Worm (Caenorhabditis elegans) whole organism, L2 larva: Measurements from ENCODE around the gene nccd-1.

Experiments
- C34F6.9 ChIP-seq: fragments of 150-350 bp; optimal IDR thresholded peaks from 2 replicates; lab custom pipeline; 2014; ENCODE audit warnings: missing biosample characterization, missing genetic modification characterization
- F13H6.1 ChIP-seq: sonication (generic microtip); optimal IDR thresholded peaks from 2 replicates; lab custom pipeline; 2016; ENCODE audit warnings: missing genetic modification characterization, missing compliant biosample characterization
- R02D3.7 ChIP-seq: fragments of 150-350 bp; optimal IDR thresholded peaks from 2 replicates; lab custom pipeline; 2014; ENCODE audit warnings: missing biosample characterization, missing genetic modification characterization
- Y55F3AM.14 ChIP-seq: fragments of 200-800 bp; sonication (Bioruptor generic); optimal IDR thresholded peaks from 2 replicates; lab custom pipeline; 2018; ENCODE audit warnings: mild to moderate bottlenecking, missing genetic modification characterization, missing compliant biosample characterization
- ZK546.5 ChIP-seq: sonication (generic microtip); optimal IDR thresholded peaks from 2 replicates; lab custom pipeline; 2017; ENCODE audit warnings: missing biosample characterization, missing genetic modification characterization
- alr-1 ChIP-seq: fragments of 150-350 bp; optimal IDR thresholded peaks from 2 replicates; lab custom pipeline; 2014; ENCODE audit warnings: missing biosample characterization, missing genetic modification characterization
- aly-2 ChIP-seq: fragments of 150-350 bp; optimal IDR thresholded peaks from 2 replicates; lab custom pipeline; 2014; ENCODE audit warnings: missing biosample characterization, missing genetic modification characterization
- crh-2 ChIP-seq: sonication (generic microtip); optimal IDR thresholded peaks from 2 replicates; lab custom pipeline; 2017; ENCODE audit warnings: missing biosample characterization, missing genetic modification characterization
- dmd-4 ChIP-seq: sonication (generic microtip); optimal IDR thresholded peaks from 2 replicates; lab custom pipeline; 2017; ENCODE audit warnings: missing biosample characterization, missing genetic modification characterization
- elt-1 ChIP-seq: fragments of 150-350 bp; optimal IDR thresholded peaks from 2 replicates; lab custom pipeline; 2014; ENCODE audit warnings: missing biosample characterization, missing genetic modification characterization
- gmeb-1 ChIP-seq: fragments of 150-350 bp; optimal IDR thresholded peaks from 2 replicates; lab custom pipeline; 2014; ENCODE audit warnings: missing biosample characterization, missing genetic modification characterization
- lin-13 ChIP-seq: fragments of 150-350 bp; optimal IDR thresholded peaks from 2 replicates; lab custom pipeline; 2014; ENCODE audit warnings: missing biosample characterization, missing genetic modification reagents, missing genetic modification characterization
- lin-39 ChIP-seq: fragments of 150-350 bp; optimal IDR thresholded peaks from 2 replicates; lab custom pipeline; 2014; ENCODE audit warnings: missing biosample characterization, missing genetic modification reagents, missing genetic modification characterization
- lsy-2 ChIP-seq, 2 experiments: fragments of 150-350 bp in 1 of 2; sonication (generic microtip) in 1 of 2; optimal IDR thresholded peaks; 2 replicates each; lab custom pipeline; 2014 to 2017; ENCODE audit warnings: missing biosample characterization in 2 of 2, missing genetic modification characterization in 2 of 2
- mab-5 ChIP-seq: fragments of 150-350 bp; optimal IDR thresholded peaks from 2 replicates; lab custom pipeline; 2014; ENCODE audit warnings: missing biosample characterization, missing genetic modification characterization
- mbf-1 ChIP-seq: sonication (generic microtip); optimal IDR thresholded peaks from 2 replicates; lab custom pipeline; 2017; ENCODE audit warnings: missing biosample characterization, missing genetic modification characterization
- nhr-12 ChIP-seq: fragments of 150-350 bp; optimal IDR thresholded peaks from 2 replicates; lab custom pipeline; 2014; ENCODE audit warnings: missing biosample characterization, missing genetic modification characterization
- nhr-129 ChIP-seq: fragments of 150-350 bp; optimal IDR thresholded peaks from 2 replicates; lab custom pipeline; 2014; ENCODE audit warnings: missing biosample characterization, missing genetic modification characterization
- nhr-21 ChIP-seq: fragments of 150-350 bp; optimal IDR thresholded peaks from 2 replicates; lab custom pipeline; 2014; ENCODE audit warnings: missing biosample characterization, missing genetic modification characterization
- nhr-23 ChIP-seq: fragments of 150-350 bp; optimal IDR thresholded peaks from 2 replicates; lab custom pipeline; 2014; ENCODE audit warnings: missing biosample characterization, missing genetic modification reagents, missing genetic modification characterization
- nhr-237 ChIP-seq: fragments of 150-350 bp; optimal IDR thresholded peaks from 2 replicates; lab custom pipeline; 2014; ENCODE audit warnings: missing biosample characterization, missing genetic modification characterization
- nhr-77 ChIP-seq: fragments of 150-350 bp; optimal IDR thresholded peaks from 2 replicates; lab custom pipeline; 2014; ENCODE audit warnings: missing biosample characterization, missing genetic modification characterization
- sem-4 ChIP-seq: fragments of 150-350 bp; optimal IDR thresholded peaks from 2 replicates; lab custom pipeline; 2014; ENCODE audit warnings: missing biosample characterization, missing genetic modification reagents, missing genetic modification characterization
- sma-3 ChIP-seq: sonication (generic microtip); optimal IDR thresholded peaks from 2 replicates; lab custom pipeline; 2016; ENCODE audit warnings: missing genetic modification reagents, missing genetic modification characterization, missing compliant biosample characterization
- sma-9 ChIP-seq, 2 experiments: fragments of 150-350 bp in 1 of 2; sonication (generic microtip) in 1 of 2; optimal IDR thresholded peaks; 2 replicates each; lab custom pipeline; 2014 to 2016; ENCODE audit warnings: missing genetic modification characterization in 2 of 2, mild to moderate bottlenecking in 1 of 2, missing biosample characterization in 1 of 2, missing compliant biosample characterization in 1 of 2, missing genetic modification reagents in 1 of 2, moderate library complexity in 1 of 2
- snpc-4 ChIP-seq: fragments of 150-350 bp; optimal IDR thresholded peaks from 2 replicates; lab custom pipeline; 2014; ENCODE audit warnings: missing biosample characterization, missing genetic modification characterization
- unc-39 ChIP-seq: fragments of 150-350 bp; optimal IDR thresholded peaks from 2 replicates; lab custom pipeline; 2014; ENCODE audit warnings: missing biosample characterization, missing genetic modification characterization
- unc-55 ChIP-seq: fragments of 150-350 bp; sonication (generic microtip); optimal IDR thresholded peaks from 3 replicates; lab custom pipeline; 2014; ENCODE audit warnings: missing biosample characterization, missing genetic modification reagents, missing genetic modification characterization
- unc-62 ChIP-seq: fragments of 150-350 bp; optimal IDR thresholded peaks from 2 replicates; lab custom pipeline; 2014; ENCODE audit warnings: missing biosample characterization, missing genetic modification reagents, missing genetic modification characterization
- zag-1 ChIP-seq: fragments of 150-350 bp; optimal IDR thresholded peaks from 2 replicates; lab custom pipeline; 2014; ENCODE audit warnings: missing biosample characterization, missing genetic modification characterization
- ztf-1 ChIP-seq: fragments of 200-800 bp; sonication (Bioruptor generic); conservative IDR thresholded peaks from 2 replicates; pipeline ENCODE4 v1.3.6; 2022; ENCODE audit warnings: missing genetic modification characterization, missing compliant biosample characterization
- ztf-11 ChIP-seq: sonication (generic microtip); optimal IDR thresholded peaks from 2 replicates; lab custom pipeline; 2017; ENCODE audit warnings: missing biosample characterization, missing genetic modification characterization
- ztf-4 ChIP-seq: fragments of 150-350 bp; optimal IDR thresholded peaks from 2 replicates; lab custom pipeline; 2014; ENCODE audit warnings: missing biosample characterization, missing genetic modification characterization

nccd-1 gene

ce11 chrIV:17005734-17006133 lies 17.2 kb downstream of the nccd-1 start:
- no peak for TF ChIP-seq unc-62 (GFP tag; lab: Kevin White, UChicago)
- no peak for TF ChIP-seq snpc-4 (tag; lab: Kevin White, UChicago)
- no peak for TF ChIP-seq nhr-77 (tag; lab: Kevin White, UChicago)
- no peak for TF ChIP-seq Y55F3AM.14 (GFP tag; lab: Kevin White, UChicago)
- TF ChIP-seq nhr-129 (tag; lab: Kevin White, UChicago), result no peak
- TF ChIP-seq unc-55 (GFP tag; lab: Kevin White, UChicago), result no peak
- no peak for TF ChIP-seq unc-39 (tag; lab: Kevin White, UChicago)
- no peak for TF ChIP-seq dmd-4 (tag; lab: Kevin White, UChicago)
- no peak for TF ChIP-seq sma-3 (GFP tag; lab: Kevin White, UChicago)
- TF ChIP-seq nhr-12, result no peak
- TF ChIP-seq R02D3.7 (tag; lab: Kevin White, UChicago), result no peak
- no peak for TF ChIP-seq nhr-21
- TF ChIP-seq zag-1 (tag; lab: Kevin White, UChicago), result no peak
- TF ChIP-seq mbf-1 (tag; lab: Kevin White, UChicago), result no peak
- TF ChIP-seq sma-9 (GFP tag; optimal IDR thresholded peaks at IDR 0.05; lab: Kevin White, UChicago), result no peak
- no peak for TF ChIP-seq sma-9 (tag; optimal IDR thresholded peaks at IDR 0.05; lab: Kevin White, UChicago)
- TF ChIP-seq lin-13, result no peak
- TF ChIP-seq ztf-4 (tag; lab: Kevin White, UChicago), result no peak

- TF ChIP-seq nhr-21, result no peak
- no peak for TF ChIP-seq unc-39 (tag; lab: Kevin White, UChicago)
- TF ChIP-seq nhr-237 (tag; lab: Kevin White, UChicago), result no peak
- TF ChIP-seq zag-1 (tag; lab: Kevin White, UChicago), result no peak
- no peak for TF ChIP-seq lin-13
- TF ChIP-seq lsy-2 (tag; optimal IDR thresholded peaks at IDR 0.05; lab: Kevin White, UChicago), result no peak
- TF ChIP-seq ZK546.5 (tag; lab: Kevin White, UChicago), result no peak
- TF ChIP-seq mab-5 (tag; lab: Kevin White, UChicago), result no peak
- TF ChIP-seq sma-3 (GFP tag; lab: Kevin White, UChicago), result no peak
- no peak for TF ChIP-seq gmeb-1 (tag; lab: Kevin White, UChicago)
- TF ChIP-seq elt-1, result no peak
Measured at ce11 chrIV:17010274-17010673, 21.8 kb downstream of the nccd-1 start.

ce11 chrIV:17021042-17021441 lies 32.5 kb downstream of the nccd-1 start:
- TF ChIP-seq sma-9 (GFP tag; optimal IDR thresholded peaks at IDR 0.05; lab: Kevin White, UChicago) (no peak), sma-9 (tag; optimal IDR thresholded peaks at IDR 0.05; lab: Kevin White, UChicago) (no peak), crh-2 (tag; lab: Kevin White, UChicago) (no peak), ztf-4 (tag; lab: Kevin White, UChicago) (no peak), sem-4 (tag; lab: Kevin White, UChicago) (no peak), nhr-23 (tag; lab: Kevin White, UChicago) (no peak), F13H6.1 (tag; lab: Kevin White, UChicago) (no peak), nhr-12 (no peak), lsy-2 (tag; optimal IDR thresholded peaks at IDR 0.05; lab: Kevin White, UChicago) (no peak), alr-1 (tag; lab: Kevin White, UChicago) (no peak), aly-2 (tag; lab: Kevin White, UChicago) (no peak), gmeb-1 (tag; lab: Kevin White, UChicago) (no peak), C34F6.9 (tag; lab: Kevin White, UChicago) (no peak), mab-5 (tag; lab: Kevin White, UChicago) (no peak), unc-55 (GFP tag; lab: Kevin White, UChicago) (no peak), unc-62 (GFP tag; lab: Kevin White, UChicago) (no peak), nhr-129 (tag; lab: Kevin White, UChicago) (no peak)

ce11 chrIV:17025017-17025416 lies 36.5 kb downstream of the nccd-1 start, which contains the start of gene dct-13:
dct-13 (minus strand) TSS chrIV:17025117.
- no peak for TF ChIP-seq nhr-12
- no peak for TF ChIP-seq ztf-11
- TF ChIP-seq ztf-1 (GFP tag; lab: Robert Waterston, UW), result no peak
- no peak for TF ChIP-seq sma-3 (GFP tag; lab: Kevin White, UChicago)
- no peak for TF ChIP-seq sem-4 (tag; lab: Kevin White, UChicago)
- TF ChIP-seq alr-1 (tag; lab: Kevin White, UChicago), result no peak
- TF ChIP-seq nhr-129 (tag; lab: Kevin White, UChicago), result no peak
- TF ChIP-seq lin-39 (tag; lab: Kevin White, UChicago), result no peak
- no peak for TF ChIP-seq mab-5 (tag; lab: Kevin White, UChicago)
- TF ChIP-seq nhr-21, result no peak
